Fruit fly (Drosophila melanogaster): ENCODE results near the gene tal-AA.

- TF ChIP-seq fd96Ca (GFP tag; IDR thresholded peaks at IDR 0.05), result peak; percentile 39; the same call in 1 of the 3 replicates
- TF ChIP-seq Pif1B (GFP tag; optimal IDR thresholded peaks at IDR 0.05), result peak; percentile 67
- peak; percentile 41; the same call in 1 of the 3 replicates for TF ChIP-seq CG4496 (GFP tag; IDR thresholded peaks at IDR 0.05)
- peak; percentile 57 for TF ChIP-seq Pif1A (GFP tag; optimal IDR thresholded peaks at IDR 0.05)
- TF ChIP-seq CG9948 (tag; optimal IDR thresholded peaks at IDR 0.05), result peak; percentile 64
- TF ChIP-seq CG8159 (tag; optimal IDR thresholded peaks at IDR 0.05), result peak; percentile 69
- TF ChIP-seq CG13204 (GFP tag; optimal IDR thresholded peaks at IDR 0.05), result peak; percentile 20
- TF ChIP-seq CG10348 (GFP tag; IDR thresholded peaks at IDR 0.05), result no peak
Observed at dm6 chr3R:13840956-13841355, 28.0 kb downstream of the tal-AA start.
